Fruit fly (Drosophila melanogaster) ovary, adult (tissue): Measurements from ENCODE around the gene noc.

Source experiments
- CG17801 ChIP-seq: fragments of 200-800 bp; optimal IDR thresholded peaks from 2 replicates; lab custom pipeline; 2019; ENCODE audit warnings: missing biosample characterization, mild to moderate bottlenecking, missing genetic modification characterization, moderate library complexity; ENCODE audit not compliant: partially characterized antibody

The noc gene

dm6 chr2L:14452920-14453791 is 37.5 kb upstream of the noc start:
- no peak for TF ChIP-seq CG17801 (GFP tag; lab: Kevin White, UChicago)

dm6 chr2L:14454247-14454646 is 36.4 kb upstream of the noc start:
- no peak for TF ChIP-seq CG17801 (GFP tag; lab: Kevin White, UChicago)

- TF ChIP-seq CG17801 (GFP tag; lab: Kevin White, UChicago): no peak
These were observed 35.5 kb upstream of the noc start for dm6 chr2L:14455131-14455530.

dm6 chr2L:14456268-14456667 is 34.4 kb upstream of the noc start:
- no peak for TF ChIP-seq CG17801 (GFP tag; lab: Kevin White, UChicago)

- no peak for TF ChIP-seq CG17801 (GFP tag; lab: Kevin White, UChicago)
These were observed 33.8 kb upstream of the noc start for dm6 chr2L:14456841-14457240.

dm6 chr2L:14457414-14457813 is 33.2 kb upstream of the noc start:
- TF ChIP-seq CG17801 (GFP tag; lab: Kevin White, UChicago): no peak

dm6 chr2L:14458187-14458899 is 32.3 kb upstream of the noc start:
- TF ChIP-seq CG17801 (GFP tag; lab: Kevin White, UChicago): no peak

dm6 chr2L:14459360-14460028 is 31.2 kb upstream of the noc start:
- no peak for TF ChIP-seq CG17801 (GFP tag; lab: Kevin White, UChicago)

dm6 chr2L:14460029-14460363 is 30.7 kb upstream of the noc start:
- TF ChIP-seq CG17801 (GFP tag; lab: Kevin White, UChicago): no peak

- no peak for TF ChIP-seq CG17801 (GFP tag; lab: Kevin White, UChicago)
These were observed 29.6 kb upstream of the noc start for dm6 chr2L:14461066-14461465.

- TF ChIP-seq CG17801 (GFP tag; lab: Kevin White, UChicago): no peak
These were observed 27.8 kb upstream of the noc start for dm6 chr2L:14462644-14463394.

dm6 chr2L:14464328-14464727 is 26.3 kb upstream of the noc start:
- TF ChIP-seq CG17801 (GFP tag; lab: Kevin White, UChicago): no peak

- no peak for TF ChIP-seq CG17801 (GFP tag; lab: Kevin White, UChicago)
These were observed 25.7 kb upstream of the noc start for dm6 chr2L:14464974-14465373.

dm6 chr2L:14469728-14470127 is 20.9 kb upstream of the noc start:
- TF ChIP-seq CG17801 (GFP tag; lab: Kevin White, UChicago): no peak

- TF ChIP-seq CG17801 (GFP tag; lab: Kevin White, UChicago): no peak
These were observed 16.3 kb upstream of the noc start for dm6 chr2L:14474400-14474799.
